Fruit fly (Drosophila melanogaster) whole organism, embryonic: ENCODE results near the gene CG14618.

Experiments used
- CG10321 ChIP-seq: fragments of 200-800 bp; sonication (Bioruptor generic); IDR thresholded peaks from 2 replicates; pipeline ENCODE4 v1.3.6; 2022; ENCODE audit warnings: missing biosample characterization, missing genetic modification characterization
- CG10431 ChIP-seq: fragments of 200-800 bp; sonication (Bioruptor generic); optimal IDR thresholded peaks from 3 replicates; lab custom pipeline; 2018; ENCODE audit warnings: missing biosample characterization, mild to moderate bottlenecking, missing genetic modification characterization
- CG11723 ChIP-seq: fragments of 200-800 bp; sonication (Bioruptor generic); optimal IDR thresholded peaks from 2 replicates; lab custom pipeline; 2017; ENCODE audit warnings: missing biosample characterization, mild to moderate bottlenecking, missing genetic modification characterization
- CG12104 ChIP-seq: fragments of 200-800 bp; sonication (Bioruptor generic); optimal IDR thresholded peaks from 3 replicates; lab custom pipeline; 2016; ENCODE audit warnings: missing biosample characterization, missing genetic modification characterization
- CG1233 ChIP-seq: fragments of 200-800 bp; sonication (Bioruptor generic); optimal IDR thresholded peaks from 4 replicates; lab custom pipeline; 2018; ENCODE audit warnings: missing biosample characterization, mild to moderate bottlenecking, missing genetic modification characterization
- CG12659 ChIP-seq: fragments of 200-800 bp; sonication (Bioruptor generic); optimal IDR thresholded peaks from 3 replicates; lab custom pipeline; 2017; ENCODE audit warnings: mild to moderate bottlenecking, missing biosample characterization, missing genetic modification reagents, missing genetic modification characterization
- CG12769 ChIP-seq: fragments of 200-800 bp; sonication (Bioruptor generic); optimal IDR thresholded peaks from 2 replicates; lab custom pipeline; 2019; ENCODE audit warnings: missing biosample characterization, mild to moderate bottlenecking, missing genetic modification characterization, moderate library complexity
- CG1529 ChIP-seq: fragments of 200-800 bp; sonication (Bioruptor generic); optimal IDR thresholded peaks from 3 replicates; lab custom pipeline; 2018; ENCODE audit warnings: missing biosample characterization, missing genetic modification characterization
- CG1603 ChIP-seq: fragments of 200-800 bp; sonication (Bioruptor generic); optimal IDR thresholded peaks from 2 replicates; lab custom pipeline; 2019; ENCODE audit warnings: missing biosample characterization, mild to moderate bottlenecking, missing genetic modification characterization, moderate library complexity
- CG17829 ChIP-seq: fragments of 200-800 bp; optimal IDR thresholded peaks from 2 replicates; lab custom pipeline; 2019; ENCODE audit warnings: missing biosample characterization, mild to moderate bottlenecking, missing genetic modification characterization, moderate library complexity
- CG17912 ChIP-seq: fragments of 200-800 bp; sonication (Bioruptor generic); optimal IDR thresholded peaks from 2 replicates; lab custom pipeline; 2018; ENCODE audit warnings: missing biosample characterization, mild to moderate bottlenecking, missing genetic modification characterization
- CG2129 ChIP-seq: fragments of 200-800 bp; sonication (Bioruptor generic); IDR thresholded peaks from 2 replicates; pipeline ENCODE4 v1.3.6; 2022; ENCODE audit warnings: missing biosample characterization, missing genetic modification characterization; ENCODE audit not compliant: partially characterized antibody
- CG2202 ChIP-seq: fragments of 200-800 bp; sonication (Bioruptor generic); optimal IDR thresholded peaks from 2 replicates; lab custom pipeline; 2018; ENCODE audit warnings: missing biosample characterization, mild to moderate bottlenecking, missing genetic modification characterization
- CG33213 ChIP-seq: fragments of 200-800 bp; sonication (Bioruptor generic); optimal IDR thresholded peaks from 3 replicates; lab custom pipeline; 2016; ENCODE audit warnings: missing biosample characterization, missing genetic modification characterization
- CG34422 ChIP-seq: fragments of 200-800 bp; sonication (Bioruptor generic); IDR thresholded peaks from 3 replicates; pipeline ENCODE4 v1.3.6; 2022; ENCODE audit warnings: missing biosample characterization, missing genetic modification characterization
- CG4282 ChIP-seq: fragments of 200-800 bp; sonication (Bioruptor generic); optimal IDR thresholded peaks from 2 replicates; lab custom pipeline; 2016; ENCODE audit warnings: missing biosample characterization, missing genetic modification characterization
- CG4360 ChIP-seq: fragments of 200-800 bp; sonication (Bioruptor generic); IDR thresholded peaks from 2 replicates; pipeline ENCODE4 v1.3.6; 2022; ENCODE audit warnings: missing biosample characterization, missing genetic modification characterization
- CG4424 ChIP-seq: fragments of 200-800 bp; sonication (Bioruptor generic); optimal IDR thresholded peaks from 3 replicates; lab custom pipeline; 2016; ENCODE audit warnings: missing biosample characterization, missing genetic modification characterization
- CG7745 ChIP-seq: fragments of 200-800 bp; sonication (Bioruptor generic); optimal IDR thresholded peaks from 2 replicates; lab custom pipeline; 2018; ENCODE audit warnings: missing biosample characterization, mild to moderate bottlenecking, missing genetic modification characterization, moderate library complexity
- CG8290 ChIP-seq, 3 experiments: fragments of 200-800 bp; sonication (Bioruptor generic); optimal IDR thresholded peaks; 2 replicates each; lab custom pipeline; 2016 to 2019; ENCODE audit warnings: missing biosample characterization in 3 of 3, missing genetic modification characterization in 3 of 3, mild to moderate bottlenecking in 2 of 3, moderate library complexity in 1 of 3
- CG8388 ChIP-seq: fragments of 200-800 bp; sonication (Bioruptor generic); optimal IDR thresholded peaks from 2 replicates; lab custom pipeline; 2019; ENCODE audit warnings: missing biosample characterization, mild to moderate bottlenecking, missing genetic modification characterization, moderate library complexity
- CG8924 ChIP-seq: fragments of 200-800 bp; optimal IDR thresholded peaks from 3 replicates; lab custom pipeline; 2019; ENCODE audit warnings: missing biosample characterization, mild to moderate bottlenecking, missing genetic modification characterization, moderate library complexity
- CkIIα-i1 ChIP-seq: fragments of 200-800 bp; sonication (Bioruptor generic); IDR thresholded peaks from 2 replicates; pipeline ENCODE4 v1.3.6; 2022; ENCODE audit warnings: missing biosample characterization, missing genetic modification characterization
- D19A ChIP-seq: fragments of 200-800 bp; optimal IDR thresholded peaks from 3 replicates; lab custom pipeline; 2019; ENCODE audit warnings: missing biosample characterization, mild to moderate bottlenecking, missing genetic modification characterization, moderate library complexity
- Doc2 ChIP-seq: fragments of 200-800 bp; sonication (Bioruptor generic); IDR thresholded peaks from 2 replicates; pipeline ENCODE4 v1.3.6; 2022; ENCODE audit warnings: missing biosample characterization, missing genetic modification characterization
- H2.0 ChIP-seq: fragments of 200-800 bp; sonication (Bioruptor generic); IDR thresholded peaks from 2 replicates; pipeline ENCODE4 v1.3.6; 2022; ENCODE audit warnings: missing biosample characterization, missing genetic modification characterization
- Mrtf ChIP-seq: fragments of 200-800 bp; sonication (Bioruptor generic); IDR thresholded peaks from 3 replicates; pipeline ENCODE4 v1.3.6; 2022; ENCODE audit warnings: missing biosample characterization, missing genetic modification characterization
- NFAT ChIP-seq: fragments of 200-800 bp; sonication (Bioruptor generic); IDR thresholded peaks from 2 replicates; pipeline ENCODE4 v1.3.6; 2022; ENCODE audit warnings: missing biosample characterization, missing genetic modification characterization
- NK7.1 ChIP-seq: fragments of 200-800 bp; sonication (Bioruptor generic); optimal IDR thresholded peaks from 3 replicates; lab custom pipeline; 2016; ENCODE audit warnings: missing biosample characterization, missing genetic modification characterization
- Nf-YA ChIP-seq: fragments of 200-800 bp; sonication (Bioruptor generic); IDR thresholded peaks from 2 replicates; pipeline ENCODE4 v1.3.6; 2022; ENCODE audit warnings: missing biosample characterization, missing genetic modification characterization
- Nf-YC ChIP-seq: fragments of 200-800 bp; optimal IDR thresholded peaks from 3 replicates; lab custom pipeline; 2019; ENCODE audit warnings: missing biosample characterization, mild to moderate bottlenecking, missing genetic modification characterization, moderate library complexity
- Scr ChIP-seq: fragments of 200-800 bp; sonication (Bioruptor generic); IDR thresholded peaks from 2 replicates; pipeline ENCODE4 v1.3.6; 2022; ENCODE audit warnings: missing biosample characterization, missing genetic modification characterization; ENCODE audit not compliant: partially characterized antibody
- Usf ChIP-seq: fragments of 200-800 bp; sonication (Bioruptor generic); optimal IDR thresholded peaks from 2 replicates; lab custom pipeline; 2017; ENCODE audit warnings: missing genotype, missing biosample characterization, missing genetic modification characterization
- abd-A ChIP-seq: fragments of 200-800 bp; sonication (Bioruptor generic); optimal IDR thresholded peaks from 3 replicates; lab custom pipeline; 2019; ENCODE audit warnings: missing biosample characterization, mild to moderate bottlenecking, missing genetic modification characterization, moderate library complexity
- ase ChIP-seq: fragments of 200-800 bp; sonication (Bioruptor generic); IDR thresholded peaks from 3 replicates; pipeline ENCODE4 v1.3.6; 2022; ENCODE audit warnings: missing biosample characterization, missing genetic modification characterization
- bbx ChIP-seq: fragments of 200-800 bp; sonication (Bioruptor generic); IDR thresholded peaks from 2 replicates; pipeline ENCODE4 v1.3.6; 2022; ENCODE audit warnings: missing biosample characterization, missing genetic modification characterization; ENCODE audit not compliant: partially characterized antibody
- dm ChIP-seq: fragments of 200-800 bp; sonication (Bioruptor generic); optimal IDR thresholded peaks from 3 replicates; lab custom pipeline; 2016; ENCODE audit warnings: missing biosample characterization, missing genetic modification characterization
- dpn ChIP-seq, 2 experiments: fragments of 200-800 bp; sonication (Bioruptor generic); optimal IDR thresholded peaks; 3 replicates each; lab custom pipeline; 2016; ENCODE audit warnings: missing biosample characterization in 2 of 2, missing genetic modification characterization in 2 of 2
- eve ChIP-seq, 2 experiments: fragments of >200 bp; optimal IDR thresholded peaks; 2 replicates each; lab custom pipeline; 2017; ENCODE audit warnings: missing biosample characterization in 2 of 2, missing genetic modification characterization in 2 of 2
- ftz-f1 ChIP-seq: fragments of 200-800 bp; sonication (Bioruptor generic); optimal IDR thresholded peaks from 2 replicates; lab custom pipeline; 2016; ENCODE audit warnings: missing biosample characterization, missing genetic modification characterization
- gsb-n ChIP-seq: fragments of 200-800 bp; sonication (Bioruptor generic); optimal IDR thresholded peaks from 3 replicates; lab custom pipeline; 2018; ENCODE audit warnings: missing biosample characterization, mild to moderate bottlenecking, missing genetic modification characterization
- ind ChIP-seq: fragments of 200-800 bp; sonication (Bioruptor generic); optimal IDR thresholded peaks from 3 replicates; lab custom pipeline; 2016; ENCODE audit warnings: missing biosample characterization, missing genetic modification characterization
- kay ChIP-seq: fragments of 200-800 bp; sonication (Bioruptor generic); optimal IDR thresholded peaks from 2 replicates; lab custom pipeline; 2016; ENCODE audit warnings: missing biosample characterization, missing genetic modification characterization
- nerfin-2 ChIP-seq: fragments of 200-800 bp; sonication (Bioruptor generic); IDR thresholded peaks from 2 replicates; pipeline ENCODE4 v1.3.6; 2022; ENCODE audit warnings: missing biosample characterization, missing genetic modification characterization; ENCODE audit not compliant: partially characterized antibody
- nmo ChIP-seq: fragments of 200-800 bp; sonication (Bioruptor generic); optimal IDR thresholded peaks from 2 replicates; lab custom pipeline; 2018; ENCODE audit warnings: missing biosample characterization, mild to moderate bottlenecking, missing genetic modification characterization, moderate library complexity
- p53 ChIP-seq: fragments of 200-800 bp; sonication (Bioruptor generic); optimal IDR thresholded peaks from 2 replicates; lab custom pipeline; 2016; ENCODE audit warnings: missing biosample characterization, missing genetic modification characterization
- sd ChIP-seq: fragments of 200-800 bp; sonication (Bioruptor generic); optimal IDR thresholded peaks from 3 replicates; lab custom pipeline; 2018; ENCODE audit warnings: missing biosample characterization, mild to moderate bottlenecking, missing genetic modification characterization, moderate library complexity
- sens-2 ChIP-seq: fragments of 200-800 bp; sonication (Bioruptor generic); IDR thresholded peaks from 2 replicates; pipeline ENCODE4 v1.3.6; 2022; ENCODE audit warnings: missing biosample characterization, missing genetic modification characterization
- so ChIP-seq: fragments of 200-800 bp; sonication (Bioruptor generic); IDR thresholded peaks from 3 replicates; pipeline ENCODE4 v1.3.6; 2022; ENCODE audit warnings: missing biosample characterization, missing genetic modification characterization
- stwl ChIP-seq: fragments of 200-800 bp; sonication (Bioruptor generic); optimal IDR thresholded peaks from 3 replicates; lab custom pipeline; 2018; ENCODE audit warnings: missing biosample characterization, mild to moderate bottlenecking, missing genetic modification characterization, moderate library complexity
- sug ChIP-seq: fragments of 200-800 bp; optimal IDR thresholded peaks from 2 replicates; lab custom pipeline; 2019; ENCODE audit warnings: missing biosample characterization, mild to moderate bottlenecking, missing genetic modification characterization, moderate library complexity
- zen2 ChIP-seq: fragments of 200-800 bp; sonication (Bioruptor generic); IDR thresholded peaks from 3 replicates; pipeline ENCODE4 v1.3.6; 2022; ENCODE audit warnings: missing biosample characterization, missing genetic modification characterization; ENCODE audit not compliant: partially characterized antibody

The CG14618 gene

dm6 chrX:22481131-22481530 lies 7.6 kb downstream of the CG14618 start (continued):
- TF ChIP-seq CG11723 (GFP tag; lab: Kevin White, UChicago) (no peak), CG12659 (GFP tag; lab: Kevin White, UChicago) (no peak), CkIIα-i1 (GFP tag; lab: Robert Waterston, UW) (no peak), CG8388 (GFP tag; lab: Kevin White, UChicago) (no peak), nerfin-2 (no peak), zen2 (GFP tag; lab: Robert Waterston, UW) (no peak), CG4282 (no peak), CG17912 (GFP tag; lab: Kevin White, UChicago) (no peak), gsb-n (tag; lab: Kevin White, UChicago) (no peak), CG8924 (peak; percentile 27), CG7745 (no peak), ftz-f1 (GFP tag; lab: Kevin White, UChicago) (no peak), CG1233 (GFP tag; lab: Kevin White, UChicago) (no peak), NFAT (GFP tag; lab: Robert Waterston, UW) (no peak), CG4424 (GFP tag; lab: Kevin White, UChicago) (no peak), Nf-YA (GFP tag; lab: Robert Waterston, UW) (no peak), Scr (no peak), CG2129 (GFP tag; lab: Robert Waterston, UW) (no peak), ind (GFP tag; lab: Kevin White, UChicago) (no peak), Doc2 (GFP tag; lab: Robert Waterston, UW) (no peak), Nf-YC (no peak), ase (GFP tag; lab: Robert Waterston, UW) (no peak), NK7.1 (no peak), CG1603 (tag; lab: Kevin White, UChicago) (no peak), bbx (no peak), so (GFP tag; lab: Robert Waterston, UW) (no peak), CG17829 (tag; lab: Kevin White, UChicago) (no peak), CG8290 (GFP tag; optimal IDR thresholded peaks at IDR 0.05; lab: Kevin White, UChicago) (no peak), CG8290 (tag; optimal IDR thresholded peaks at IDR 0.05; lab: Kevin White, UChicago) (no peak), dpn (GFP tag; optimal IDR thresholded peaks at IDR 0.05; lab: Kevin White, UChicago) (no peak), CG2202 (tag; lab: Kevin White, UChicago) (no peak), CG10431 (GFP tag; lab: Kevin White, UChicago) (no peak), p53 (GFP tag; lab: Kevin White, UChicago) (no peak), abd-A (tag; lab: Kevin White, UChicago) (no peak), sd (tag; lab: Kevin White, UChicago) (no peak), D19A (tag; lab: Kevin White, UChicago) (no peak), CG10321 (GFP tag; lab: Robert Waterston, UW) (peak; percentile 64), stwl (tag; lab: Kevin White, UChicago) (no peak), kay (GFP tag; lab: Kevin White, UChicago) (no peak), nmo (no peak), eve (GFP tag; optimal IDR thresholded peaks at IDR 0.05; lab: Kevin White, UChicago) (no peak), dm (GFP tag; lab: Kevin White, UChicago) (peak; percentile 8), H2.0 (GFP tag; lab: Robert Waterston, UW) (no peak), CG12104 (no peak), CG1529 (GFP tag; lab: Kevin White, UChicago) (no peak), CG4360 (GFP tag; lab: Robert Waterston, UW) (peak; percentile 90), sug (peak; percentile 2), sens-2 (GFP tag; lab: Robert Waterston, UW) (no peak), CG12769 (tag; lab: Kevin White, UChicago) (peak; percentile 12), CG34422 (GFP tag; lab: Robert Waterston, UW) (peak; percentile 32; the same call in 1 of the 3 replicates), CG33213 (no peak), Mrtf (GFP tag; lab: Robert Waterston, UW) (no peak), Usf (GFP tag; lab: Kevin White, UChicago) (no peak)
